Worm (Caenorhabditis elegans): ENCODE results near the gene math-18.
"Not testable (repeated sequence)": the region's sequence is repeated elsewhere in the genome, so short reads cannot be mapped to it uniquely, and the experiment has no call there.

Gene math-18

DNA sequence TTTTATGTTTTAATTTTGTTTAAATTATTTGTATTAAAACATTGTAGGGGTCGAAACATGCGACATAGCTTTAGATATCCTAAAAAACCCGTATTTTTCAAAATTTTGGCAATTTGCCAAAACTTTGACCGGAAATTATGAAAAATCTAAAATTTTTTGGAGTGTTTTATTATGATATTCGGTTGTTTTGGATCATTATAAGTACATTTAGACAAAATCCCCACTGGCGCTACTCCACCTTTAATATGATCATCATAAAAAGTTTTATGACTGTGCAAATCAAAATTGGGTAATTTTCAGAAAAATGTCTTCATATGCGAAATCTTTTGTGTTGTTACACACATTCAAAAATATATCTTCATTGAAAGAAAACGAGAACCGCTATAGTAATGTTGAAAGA lies at the start of gene math-18:
Gene math-18 (plus strand): TSS at position 301 of the 400 bp plus-strand sequence.
- not testable (repeated sequence) for TF ChIP-seq W03F9.2, dao-5, him-1 (tag; optimal IDR thresholded peaks at IDR 0.05)

DNA sequence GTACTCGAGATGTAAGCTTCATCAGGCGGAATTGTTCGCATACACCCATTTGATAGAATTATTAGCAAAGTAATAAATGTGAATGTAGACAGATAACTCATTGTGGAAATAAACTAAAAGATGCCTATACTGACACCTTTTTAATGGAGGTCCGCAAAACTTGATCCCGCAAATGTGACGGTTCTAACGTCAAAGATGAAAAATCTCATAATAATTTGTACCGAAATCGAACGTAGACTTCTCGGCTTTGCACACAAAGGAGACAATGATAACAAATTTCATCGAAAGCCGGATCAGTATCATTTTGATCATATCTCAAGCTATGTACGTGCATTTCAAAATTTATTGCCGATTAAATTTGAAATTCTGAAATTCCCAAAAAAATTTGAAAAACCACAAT lies 45.5 kb upstream of the math-18 start, which contains the start of gene R52.4:
Gene R52.4 (minus strand): TSS at position 101 of the 400 bp plus-strand sequence.
- TF ChIP-seq W03F9.2 (tag; optimal IDR thresholded peaks at IDR 0.05) (no peak), him-1 (tag; optimal IDR thresholded peaks at IDR 0.05) (no peak), dao-5 (tag; optimal IDR thresholded peaks at IDR 0.05) (no peak)

DNA sequence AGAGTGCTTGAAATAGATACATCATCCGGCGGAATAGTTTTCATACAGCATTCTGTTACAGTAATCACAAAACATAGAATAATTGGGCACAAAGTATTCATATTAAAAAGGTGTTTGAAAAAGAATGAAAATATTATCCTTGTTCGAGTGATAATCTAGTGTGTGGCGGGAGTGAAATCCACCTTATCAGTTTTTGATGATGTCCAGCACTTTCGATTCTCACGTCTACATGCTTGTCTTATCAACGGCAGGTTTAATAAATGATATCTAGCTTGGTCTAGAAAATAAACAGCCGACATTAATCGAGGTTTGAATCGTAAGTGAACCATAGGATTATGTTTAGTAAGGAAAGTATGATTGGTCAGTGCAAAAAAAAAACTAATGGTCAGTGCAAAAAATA lies 43.9 kb upstream of the math-18 start, which contains the start of gene R52.5:
Gene R52.5 (minus strand): TSS at position 101 of the 400 bp plus-strand sequence.
- TF ChIP-seq dao-5 (tag; optimal IDR thresholded peaks at IDR 0.05) = no peak
- no peak for TF ChIP-seq W03F9.2 (tag; optimal IDR thresholded peaks at IDR 0.05)
- no peak for TF ChIP-seq him-1 (tag; optimal IDR thresholded peaks at IDR 0.05)

DNA sequence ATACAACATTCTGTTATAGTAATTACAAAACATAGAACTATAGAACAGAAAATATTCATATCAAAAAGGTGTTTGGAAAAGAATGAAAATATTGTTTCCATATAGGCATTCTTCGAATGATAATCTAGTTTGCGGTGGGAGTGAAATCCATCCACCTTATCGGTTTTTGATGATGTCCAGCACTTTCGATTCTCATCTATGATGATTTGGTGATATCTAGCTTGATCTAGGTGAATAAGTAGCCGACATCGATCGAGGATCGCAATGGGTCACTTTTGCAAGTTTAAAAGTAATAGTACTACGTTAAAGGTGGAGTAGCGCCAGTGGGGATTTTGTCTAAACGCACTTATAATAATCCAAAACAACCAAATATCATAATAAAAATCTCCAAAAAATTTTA lies 40.9 kb upstream of the math-18 start, which contains the start of gene R52.6:
Gene R52.6 (minus strand): TSS at position 101 of the 400 bp plus-strand sequence.
- TF ChIP-seq W03F9.2 (tag; optimal IDR thresholded peaks at IDR 0.05) (no peak), him-1 (tag; optimal IDR thresholded peaks at IDR 0.05) (no peak), dao-5 (tag; optimal IDR thresholded peaks at IDR 0.05) (no peak)

DNA sequence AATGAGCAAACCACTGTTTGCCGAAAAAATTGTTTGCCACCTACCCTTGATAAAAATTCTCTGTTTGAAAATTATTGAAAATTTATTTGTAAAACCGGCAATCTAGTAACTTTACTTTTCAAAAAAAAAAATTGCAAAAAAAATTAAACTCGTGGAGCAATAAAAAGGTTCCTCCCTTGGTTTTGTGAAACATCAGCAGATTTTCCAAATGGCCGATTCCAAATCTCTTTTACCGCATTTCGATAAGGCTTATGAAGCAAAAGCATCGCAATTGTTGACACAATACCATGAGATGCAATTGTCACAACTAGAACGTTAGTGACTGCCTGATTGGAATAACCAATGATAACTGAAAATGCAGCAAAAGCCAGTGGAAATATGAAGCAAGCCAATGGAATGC lies 39.3 kb upstream of the math-18 start:
- TF ChIP-seq him-1 (tag; optimal IDR thresholded peaks at IDR 0.05) = no peak

DNA sequence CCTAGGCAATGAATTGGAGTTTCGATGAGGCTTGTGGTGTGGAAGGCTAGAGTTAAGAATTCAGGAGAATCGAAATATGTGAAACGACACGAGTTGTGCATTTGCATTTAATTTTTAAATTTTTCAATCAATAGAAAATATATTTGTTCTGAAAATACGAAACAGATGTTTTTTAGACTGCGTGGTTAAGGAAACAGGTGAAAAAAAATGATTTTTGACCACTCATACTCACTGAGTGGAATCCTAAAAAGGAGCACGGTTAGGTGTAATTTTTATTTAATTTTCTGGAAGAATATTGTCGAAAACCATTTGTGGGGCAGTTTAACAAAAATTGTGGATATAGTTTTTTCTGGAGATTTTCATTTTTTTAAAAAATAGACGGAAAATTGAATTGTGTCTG lies 37.0 kb upstream of the math-18 start, which contains the start of gene srh-195:
Gene srh-195 (minus strand): TSS at position 101 of the 400 bp plus-strand sequence.
- TF ChIP-seq dao-5 (tag; optimal IDR thresholded peaks at IDR 0.05) (no peak), him-1 (tag; optimal IDR thresholded peaks at IDR 0.05) (no peak), W03F9.2 (tag; optimal IDR thresholded peaks at IDR 0.05) (no peak)

DNA sequence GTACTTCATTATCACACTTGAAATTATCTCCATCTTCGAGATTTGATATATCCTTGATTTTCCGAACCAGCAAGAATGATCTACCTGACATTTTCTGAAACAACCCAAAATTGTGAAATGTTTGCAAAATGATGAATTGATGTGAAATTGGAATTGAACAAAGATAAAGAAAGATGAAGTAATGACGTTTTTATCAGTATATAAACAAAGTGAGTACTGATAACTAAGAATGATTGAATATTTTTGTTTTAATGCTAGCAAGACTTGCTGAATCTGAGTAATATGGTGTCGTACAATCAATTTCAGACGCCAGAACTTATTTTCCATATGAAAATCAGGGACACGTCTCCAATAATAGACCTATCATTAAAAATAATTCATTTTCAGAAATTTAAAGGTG lies 31.7 kb upstream of the math-18 start, which contains the start of gene math-37:
Gene math-37 (minus strand): TSS at position 101 of the 400 bp plus-strand sequence.
- TF ChIP-seq him-1 (tag; optimal IDR thresholded peaks at IDR 0.05) = no peak
- TF ChIP-seq W03F9.2 (tag; optimal IDR thresholded peaks at IDR 0.05) = no peak
- TF ChIP-seq dao-5 (tag; optimal IDR thresholded peaks at IDR 0.05) = no peak

DNA sequence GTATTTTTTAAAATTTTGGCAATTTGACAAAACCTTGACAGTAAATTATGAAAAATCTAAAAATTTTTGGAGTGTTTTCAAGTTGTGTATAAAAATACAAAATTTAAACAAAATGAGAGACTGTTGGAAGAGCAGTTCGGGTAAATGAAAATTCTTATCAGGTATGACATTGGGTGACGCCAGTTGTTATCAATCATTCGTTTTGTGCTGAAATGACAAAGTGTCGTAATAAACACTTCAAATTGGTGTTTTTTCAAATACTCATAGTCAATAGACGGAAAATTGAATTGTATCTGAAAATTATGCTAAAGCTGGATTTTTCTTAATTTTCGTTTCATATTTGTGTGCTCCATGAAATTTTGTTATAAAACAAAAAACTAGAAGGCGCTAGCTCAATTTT lies 31.0 kb upstream of the math-18 start:
- no peak for TF ChIP-seq him-1 (tag; optimal IDR thresholded peaks at IDR 0.05)
- TF ChIP-seq W03F9.2 (tag; optimal IDR thresholded peaks at IDR 0.05) = no peak
- TF ChIP-seq dao-5 (tag; optimal IDR thresholded peaks at IDR 0.05) = no peak

DNA sequence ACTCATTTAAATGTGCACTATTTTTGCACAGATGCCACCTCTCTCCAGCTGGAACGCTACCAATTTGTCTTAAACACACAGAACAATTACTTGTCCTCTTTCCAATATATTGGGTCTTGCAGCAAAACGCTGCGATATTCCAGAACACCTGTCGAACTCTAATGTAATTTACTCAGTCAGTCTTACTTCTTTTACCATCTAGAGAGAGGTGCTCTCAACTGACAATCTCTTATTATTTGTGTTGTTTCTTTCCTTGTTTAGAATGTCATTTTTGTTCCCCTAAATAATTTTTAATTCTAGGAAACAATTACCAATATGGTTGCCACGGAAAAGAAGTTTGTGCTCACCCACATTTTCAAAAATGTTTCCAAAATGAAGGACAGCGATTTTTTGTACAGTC lies 23.0 kb upstream of the math-18 start, which contains the start of gene sdz-28:
Gene sdz-28 (plus strand): TSS at position 301 of the 400 bp plus-strand sequence.
- TF ChIP-seq him-1 (tag; optimal IDR thresholded peaks at IDR 0.05) = no peak
- no peak for TF ChIP-seq W03F9.2 (tag; optimal IDR thresholded peaks at IDR 0.05)
- TF ChIP-seq dao-5 (tag; optimal IDR thresholded peaks at IDR 0.05) = no peak

DNA sequence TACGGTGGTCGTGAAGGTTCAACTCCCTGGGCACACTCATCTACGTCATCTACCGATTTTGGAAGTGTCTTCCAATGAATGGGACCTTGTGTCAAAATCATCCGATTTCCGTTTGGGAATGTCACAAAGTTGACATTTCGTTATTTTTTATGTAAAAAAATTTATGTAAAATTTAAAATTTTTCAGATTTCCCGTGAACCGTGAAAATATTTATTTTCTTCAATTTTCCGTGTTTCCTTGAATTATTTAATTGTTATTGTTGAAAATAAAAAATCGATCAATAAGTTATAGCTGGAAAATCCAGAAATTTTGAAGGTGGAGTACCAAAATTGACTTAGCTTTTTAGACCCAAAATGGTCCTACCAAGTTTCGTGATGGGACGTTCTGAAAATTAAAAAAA lies 18.2 kb upstream of the math-18 start, which contains the start of gene hpo-7:
Gene hpo-7 (minus strand): TSS at position 101 of the 400 bp plus-strand sequence.
- no peak for TF ChIP-seq W03F9.2 (tag; optimal IDR thresholded peaks at IDR 0.05)
- TF ChIP-seq him-1 (tag; optimal IDR thresholded peaks at IDR 0.05) = no peak
- no peak for TF ChIP-seq dao-5 (tag; optimal IDR thresholded peaks at IDR 0.05)

DNA sequence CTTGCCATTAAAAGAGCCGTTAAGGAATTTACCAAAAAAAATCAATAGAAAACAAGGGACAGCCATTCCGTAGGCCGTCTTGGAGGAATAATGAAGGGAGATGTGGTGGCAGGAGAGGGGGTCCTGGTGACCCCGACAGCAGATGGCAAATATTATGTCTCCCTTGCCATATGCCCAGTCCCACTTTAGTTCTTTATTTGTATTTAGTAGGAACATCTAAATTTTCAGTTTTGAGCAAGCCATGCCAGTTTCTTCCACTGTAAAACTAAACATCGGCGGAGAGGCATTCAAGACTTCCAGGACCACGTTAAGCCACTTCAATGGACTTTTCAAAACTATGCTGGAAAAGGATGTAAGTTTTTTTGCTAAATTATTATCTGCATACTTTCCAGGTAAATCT lies 16.6 kb upstream of the math-18 start, which contains the start of gene C40A11.4:
Gene C40A11.4 (plus strand): TSS at position 188 of the 400 bp plus-strand sequence.
- no peak for TF ChIP-seq him-1 (tag; optimal IDR thresholded peaks at IDR 0.05)
- no peak for TF ChIP-seq W03F9.2 (tag; optimal IDR thresholded peaks at IDR 0.05)
- TF ChIP-seq dao-5 (tag; optimal IDR thresholded peaks at IDR 0.05) = no peak

DNA sequence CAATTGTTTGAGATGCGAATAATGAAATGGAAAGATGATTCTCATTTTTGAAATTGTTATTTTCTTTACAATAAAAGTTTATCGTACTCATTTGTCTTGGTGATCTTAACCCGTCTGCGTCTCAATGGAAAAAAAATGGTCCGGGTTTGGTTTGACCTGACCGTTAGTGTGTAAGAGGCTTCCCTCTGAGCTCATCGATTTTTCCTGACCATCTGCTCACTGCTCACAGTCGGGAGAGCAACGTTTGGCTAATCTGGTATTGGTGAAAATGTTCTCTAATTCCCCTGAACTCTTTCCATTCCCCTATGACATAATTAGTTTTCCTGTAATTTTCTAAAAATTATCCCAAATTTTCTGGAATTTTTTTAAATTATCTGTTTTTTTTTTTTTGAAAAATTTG lies 14.9 kb upstream of the math-18 start:
- TF ChIP-seq W03F9.2 (tag; optimal IDR thresholded peaks at IDR 0.05) (no peak), dao-5 (tag; optimal IDR thresholded peaks at IDR 0.05) (no peak), him-1 (tag; optimal IDR thresholded peaks at IDR 0.05) (no peak)

DNA sequence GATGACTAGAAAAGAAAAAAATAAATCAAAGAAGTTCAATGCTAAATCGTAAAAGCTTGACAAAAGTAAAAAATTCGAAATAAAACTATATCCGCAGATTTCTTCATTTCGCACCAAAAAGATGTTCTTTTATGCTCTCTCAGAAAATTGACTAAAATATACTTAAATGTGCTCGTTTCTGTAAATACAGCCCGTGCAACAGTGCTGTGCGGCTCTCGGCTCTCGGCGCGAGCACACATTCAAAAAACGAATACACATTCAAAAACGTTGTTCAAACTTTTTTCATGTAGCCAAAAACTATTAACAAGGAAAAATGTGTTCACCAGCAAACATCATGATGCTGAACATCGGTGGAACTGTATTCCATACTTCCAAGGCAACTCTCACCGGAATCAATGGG lies 13.0 kb upstream of the math-18 start, which contains the start of gene C40A11.3:
Gene C40A11.3 (plus strand): TSS at position 301 of the 400 bp plus-strand sequence.
- TF ChIP-seq him-1 (tag; optimal IDR thresholded peaks at IDR 0.05) = no peak

DNA sequence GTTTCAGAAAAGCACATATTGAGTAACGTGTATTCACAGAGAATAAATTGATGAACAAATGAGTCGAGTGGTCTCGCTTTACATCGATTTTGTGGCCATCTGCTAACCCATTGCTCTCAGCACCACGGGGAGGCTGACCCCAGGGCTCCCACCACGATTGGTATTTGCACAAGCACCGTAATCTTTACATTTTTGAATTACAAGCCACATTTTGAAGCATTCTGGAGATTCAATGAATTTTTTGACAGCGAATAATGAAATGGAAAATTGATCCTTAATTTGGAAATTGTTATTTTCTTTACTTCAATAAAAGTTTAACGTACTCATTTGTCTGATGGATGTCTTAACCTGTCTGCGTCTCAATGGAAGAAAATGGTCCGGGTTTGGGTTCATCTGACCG lies 8.2 kb upstream of the math-18 start, which contains the start of gene C40A11.6:
Gene C40A11.6 (minus strand): TSS at position 101 of the 400 bp plus-strand sequence.
- TF ChIP-seq dao-5 (tag; optimal IDR thresholded peaks at IDR 0.05) (no peak), W03F9.2 (tag; optimal IDR thresholded peaks at IDR 0.05) (no peak), him-1 (tag; optimal IDR thresholded peaks at IDR 0.05) (no peak)

DNA sequence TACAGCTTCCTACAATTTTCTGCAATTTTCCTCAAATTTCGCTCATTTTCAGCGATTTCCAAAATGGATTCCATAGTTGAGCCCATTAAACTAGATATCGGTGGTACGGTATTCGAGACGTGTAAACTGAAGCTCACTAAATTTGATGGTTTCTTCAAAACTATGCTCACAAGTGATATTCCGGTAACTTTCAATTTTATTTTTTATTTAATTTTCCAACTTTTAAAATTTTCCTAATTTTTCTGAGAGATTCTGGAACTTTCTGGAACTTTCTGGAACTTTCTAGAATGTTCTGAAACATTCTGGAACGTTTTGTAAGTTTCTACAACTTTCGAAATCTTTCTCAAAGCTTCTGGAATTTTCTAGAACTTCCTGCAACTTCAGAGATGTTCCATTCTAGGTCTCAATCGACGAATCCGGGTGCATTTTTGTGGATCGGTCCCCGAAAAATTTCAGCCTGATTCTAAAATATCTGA lies 6.9 kb upstream of the math-18 start, which contains the start of gene C40A11.2:
Gene C40A11.2 (plus strand): TSS at position 51 of the 476 bp plus-strand sequence.
- TF ChIP-seq dao-5 (tag; optimal IDR thresholded peaks at IDR 0.05) (no peak), W03F9.2 (tag; optimal IDR thresholded peaks at IDR 0.05) (no peak), him-1 (tag; optimal IDR thresholded peaks at IDR 0.05) (no peak)

Measured in whole organism, L4/young adult.